Fruit fly (Drosophila melanogaster) whole organism, embryonic: ENCODE data around the gene Pgd.

Experiments used
- Atf3 ChIP-seq: fragments of 200-800 bp; sonication (Bioruptor generic); optimal IDR thresholded peaks from 3 replicates; lab custom pipeline; 2016; ENCODE audit warnings: missing biosample characterization, missing genetic modification characterization
- CG10321 ChIP-seq: fragments of 200-800 bp; sonication (Bioruptor generic); IDR thresholded peaks from 2 replicates; pipeline ENCODE4 v1.3.6; 2022; ENCODE audit warnings: missing biosample characterization, missing genetic modification characterization
- CG12299 ChIP-seq: fragments of 200-800 bp; sonication (Bioruptor generic); optimal IDR thresholded peaks from 2 replicates; lab custom pipeline; 2018; ENCODE audit warnings: missing biosample characterization, mild to moderate bottlenecking, missing genetic modification characterization
- CG12769 ChIP-seq: fragments of 200-800 bp; sonication (Bioruptor generic); optimal IDR thresholded peaks from 2 replicates; lab custom pipeline; 2019; ENCODE audit warnings: missing biosample characterization, mild to moderate bottlenecking, missing genetic modification characterization, moderate library complexity
- CG13287 ChIP-seq: fragments of 200-800 bp; sonication (Bioruptor generic); IDR thresholded peaks from 2 replicates; pipeline ENCODE4 v1.3.6; 2022; ENCODE audit warnings: missing biosample characterization, missing genetic modification characterization; ENCODE audit not compliant: partially characterized antibody
- CG1603 ChIP-seq: fragments of 200-800 bp; sonication (Bioruptor generic); optimal IDR thresholded peaks from 2 replicates; lab custom pipeline; 2019; ENCODE audit warnings: missing biosample characterization, mild to moderate bottlenecking, missing genetic modification characterization, moderate library complexity
- CG16815 ChIP-seq: fragments of 200-800 bp; sonication (Bioruptor generic); optimal IDR thresholded peaks from 3 replicates; lab custom pipeline; 2017; ENCODE audit warnings: missing biosample characterization, mild to moderate bottlenecking, missing genetic modification characterization
- CG17359 ChIP-seq: fragments of 200-800 bp; sonication (Bioruptor generic); optimal IDR thresholded peaks from 3 replicates; lab custom pipeline; 2018; ENCODE audit warnings: missing biosample characterization, mild to moderate bottlenecking, missing genetic modification characterization, moderate library complexity
- CG2875 ChIP-seq: fragments of 200-800 bp; sonication (Bioruptor generic); optimal IDR thresholded peaks from 2 replicates; lab custom pipeline; 2017; ENCODE audit warnings: missing biosample characterization, mild to moderate bottlenecking, missing genetic modification characterization, missing genetic modification reagents
- CG30431 ChIP-seq: fragments of 200-800 bp; sonication (Bioruptor generic); optimal IDR thresholded peaks from 2 replicates; lab custom pipeline; 2017; ENCODE audit warnings: missing biosample characterization, missing genetic modification characterization
- CG3163 ChIP-seq: fragments of 200-800 bp; sonication (Bioruptor generic); optimal IDR thresholded peaks from 3 replicates; lab custom pipeline; 2016; ENCODE audit warnings: missing biosample characterization, missing genetic modification characterization
- CG3847 ChIP-seq: fragments of 200-800 bp; sonication (Bioruptor generic); IDR thresholded peaks from 2 replicates; pipeline ENCODE4 v1.3.6; 2022; ENCODE audit warnings: missing biosample characterization, missing genetic modification characterization
- CG4328 ChIP-seq: fragments of 200-800 bp; sonication (Bioruptor generic); optimal IDR thresholded peaks from 3 replicates; lab custom pipeline; 2017; ENCODE audit warnings: missing biosample characterization, missing genetic modification reagents, missing genetic modification characterization
- CG6254 ChIP-seq: fragments of 200-800 bp; sonication (Bioruptor generic); optimal IDR thresholded peaks from 3 replicates; lab custom pipeline; 2017; ENCODE audit warnings: mild to moderate bottlenecking, missing biosample characterization, missing genetic modification reagents, missing genetic modification characterization
- CG7963 ChIP-seq: fragments of 200-800 bp; sonication (Bioruptor generic); IDR thresholded peaks from 3 replicates; pipeline ENCODE4 v1.3.6; 2022; ENCODE audit warnings: missing biosample characterization, missing genetic modification characterization; ENCODE audit not compliant: partially characterized antibody
- CG9797 ChIP-seq: fragments of 200-800 bp; sonication (Bioruptor generic); optimal IDR thresholded peaks from 3 replicates; lab custom pipeline; 2018; ENCODE audit warnings: missing biosample characterization, mild to moderate bottlenecking, missing genetic modification characterization
- E2f2 ChIP-seq: fragments of 200-800 bp; sonication (Bioruptor generic); IDR thresholded peaks from 2 replicates; pipeline ENCODE4 v1.3.6; 2022; ENCODE audit warnings: missing biosample characterization, missing genetic modification characterization
- Fer1 ChIP-seq: fragments of 200-800 bp; sonication (Bioruptor generic); optimal IDR thresholded peaks from 2 replicates; lab custom pipeline; 2017; ENCODE audit warnings: missing biosample characterization, mild to moderate bottlenecking, missing genetic modification characterization
- Fer2 ChIP-seq: fragments of 200-800 bp; sonication (Bioruptor generic); optimal IDR thresholded peaks from 2 replicates; lab custom pipeline; 2018; ENCODE audit warnings: missing biosample characterization, mild to moderate bottlenecking, missing genetic modification characterization, moderate library complexity
- HLH3B ChIP-seq: fragments of 200-800 bp; sonication (Bioruptor generic); IDR thresholded peaks from 2 replicates; pipeline ENCODE4 v1.3.6; 2022; ENCODE audit warnings: missing biosample characterization, missing genetic modification characterization
- HmgZ ChIP-seq: fragments of 200-800 bp; sonication (Bioruptor generic); optimal IDR thresholded peaks from 2 replicates; lab custom pipeline; 2018; ENCODE audit warnings: missing biosample characterization, mild to moderate bottlenecking, missing genetic modification characterization
- Hr51 ChIP-seq, 2 experiments: fragments of 200-800 bp; sonication (Bioruptor generic); optimal IDR thresholded peaks; 2 replicates in 1 of 2; 3 replicates in 1 of 2; lab custom pipeline; 2016 to 2018; ENCODE audit warnings: missing biosample characterization in 2 of 2, missing genetic modification characterization in 2 of 2, mild to moderate bottlenecking in 1 of 2, moderate library complexity in 1 of 2
- Lhr ChIP-seq: fragments of 200-800 bp; sonication (Bioruptor generic); optimal IDR thresholded peaks from 3 replicates; lab custom pipeline; 2017; ENCODE audit warnings: mild to moderate bottlenecking, missing biosample characterization, missing genetic modification reagents, missing genetic modification characterization
- NC2α ChIP-seq: fragments of 200-800 bp; sonication (Bioruptor generic); optimal IDR thresholded peaks from 2 replicates; lab custom pipeline; 2016; ENCODE audit warnings: missing biosample characterization, missing genetic modification characterization
- Nf-YC ChIP-seq: fragments of 200-800 bp; optimal IDR thresholded peaks from 3 replicates; lab custom pipeline; 2019; ENCODE audit warnings: missing biosample characterization, mild to moderate bottlenecking, missing genetic modification characterization, moderate library complexity
- Opbp ChIP-seq: fragments of 200-800 bp; sonication (Bioruptor generic); IDR thresholded peaks from 3 replicates; pipeline ENCODE4 v1.3.6; 2022; ENCODE audit warnings: missing biosample characterization, missing genetic modification characterization; ENCODE audit not compliant: partially characterized antibody
- Ptx1 ChIP-seq: fragments of 200-800 bp; sonication (Bioruptor generic); IDR thresholded peaks from 2 replicates; pipeline ENCODE4 v1.3.6; 2022; ENCODE audit warnings: missing biosample characterization, missing genetic modification characterization
- Rx ChIP-seq: fragments of 200-800 bp; sonication (Bioruptor generic); IDR thresholded peaks from 2 replicates; pipeline ENCODE4 v1.3.6; 2022; ENCODE audit warnings: missing biosample characterization, missing genetic modification characterization
- Sox102F ChIP-seq: fragments of 200-800 bp; sonication (Bioruptor generic); optimal IDR thresholded peaks from 2 replicates; lab custom pipeline; 2018; ENCODE audit warnings: missing biosample characterization, mild to moderate bottlenecking, missing genetic modification characterization, moderate library complexity
- al ChIP-seq: fragments of 200-800 bp; sonication (Bioruptor generic); IDR thresholded peaks from 2 replicates; pipeline ENCODE4 v1.3.6; 2022; ENCODE audit warnings: missing biosample characterization, missing genetic modification characterization
- chinmo ChIP-seq: fragments of 200-800 bp; sonication (Bioruptor generic); IDR thresholded peaks from 4 replicates; pipeline ENCODE4 v1.3.6; 2022; ENCODE audit warnings: missing biosample characterization, missing genetic modification characterization; ENCODE audit not compliant: partially characterized antibody
- chn ChIP-seq: fragments of 200-800 bp; sonication (Bioruptor generic); optimal IDR thresholded peaks from 2 replicates; lab custom pipeline; 2016; ENCODE audit warnings: missing biosample characterization, missing genetic modification characterization
- danr ChIP-seq: fragments of 200-800 bp; sonication (Bioruptor generic); IDR thresholded peaks from 2 replicates; pipeline ENCODE4 v1.3.6; 2022; ENCODE audit warnings: missing biosample characterization, missing genetic modification characterization
- ewg ChIP-seq: fragments of 200-800 bp; sonication (Bioruptor generic); optimal IDR thresholded peaks from 3 replicates; lab custom pipeline; 2017; ENCODE audit warnings: mild to moderate bottlenecking, missing biosample characterization, missing genetic modification reagents, missing genetic modification characterization
- ftz-f1 ChIP-seq: fragments of 200-800 bp; sonication (Bioruptor generic); optimal IDR thresholded peaks from 2 replicates; lab custom pipeline; 2016; ENCODE audit warnings: missing biosample characterization, missing genetic modification characterization
- gfzf ChIP-seq: fragments of 200-800 bp; sonication (Bioruptor generic); optimal IDR thresholded peaks from 2 replicates; lab custom pipeline; 2016; ENCODE audit warnings: missing biosample characterization, mild to moderate bottlenecking, missing genetic modification characterization, moderate library complexity
- her ChIP-seq: fragments of 200-800 bp; sonication (Bioruptor generic); optimal IDR thresholded peaks from 2 replicates; lab custom pipeline; 2016; ENCODE audit warnings: missing biosample characterization, missing genetic modification characterization
- maf-S ChIP-seq: fragments of 200-800 bp; sonication (Bioruptor generic); optimal IDR thresholded peaks from 2 replicates; lab custom pipeline; 2016; ENCODE audit warnings: missing biosample characterization, missing genetic modification characterization
- mam ChIP-seq: fragments of 200-800 bp; sonication (Bioruptor generic); optimal IDR thresholded peaks from 3 replicates; lab custom pipeline; 2016; ENCODE audit warnings: missing biosample characterization, missing genetic modification characterization
- mirr ChIP-seq: fragments of 200-800 bp; sonication (Bioruptor generic); optimal IDR thresholded peaks from 3 replicates; lab custom pipeline; 2018; ENCODE audit warnings: missing biosample characterization, mild to moderate bottlenecking, missing genetic modification characterization
- oc ChIP-seq: fragments of 200-800 bp; sonication (Bioruptor generic); optimal IDR thresholded peaks from 2 replicates; lab custom pipeline; 2018; ENCODE audit warnings: missing biosample characterization, mild to moderate bottlenecking, missing genetic modification characterization, moderate library complexity
- scrt ChIP-seq: fragments of 200-800 bp; sonication (Bioruptor generic); optimal IDR thresholded peaks from 2 replicates; lab custom pipeline; 2018; ENCODE audit warnings: missing biosample characterization, mild to moderate bottlenecking, missing genetic modification characterization, moderate library complexity
- sd ChIP-seq: fragments of 200-800 bp; sonication (Bioruptor generic); optimal IDR thresholded peaks from 3 replicates; lab custom pipeline; 2018; ENCODE audit warnings: missing biosample characterization, mild to moderate bottlenecking, missing genetic modification characterization, moderate library complexity
- sens ChIP-seq: fragments of 200-800 bp; sonication (Bioruptor generic); peaks from one replicate; lab custom pipeline; 2016; ENCODE audit warnings: missing biosample characterization, missing genetic modification characterization
- sim ChIP-seq: fragments of 200-800 bp; sonication (Bioruptor generic); IDR thresholded peaks from 2 replicates; pipeline ENCODE4 v1.3.6; 2022; ENCODE audit warnings: missing biosample characterization, missing genetic modification characterization
- sr ChIP-seq: fragments of 200-800 bp; sonication (Bioruptor generic); IDR thresholded peaks from 3 replicates; pipeline ENCODE4 v1.3.6; 2022; ENCODE audit warnings: missing biosample characterization, missing genetic modification characterization
- twi ChIP-seq: fragments of 200-800 bp; optimal IDR thresholded peaks from 2 replicates; lab custom pipeline; 2019; ENCODE audit warnings: missing biosample characterization, mild to moderate bottlenecking, missing genetic modification characterization, moderate library complexity
- usp ChIP-seq: fragments of >200 bp; optimal IDR thresholded peaks from 2 replicates; lab custom pipeline; 2017; ENCODE audit warnings: missing biosample characterization, missing genetic modification characterization
- zen ChIP-seq: fragments of 200-800 bp; sonication (Bioruptor generic); optimal IDR thresholded peaks from 3 replicates; lab custom pipeline; 2018; ENCODE audit warnings: missing biosample characterization, mild to moderate bottlenecking, missing genetic modification characterization, moderate library complexity

Pgd gene

dm6 chrX:2137587-2138341 is 7.2 kb upstream of the Pgd start (continued):
- TF ChIP-seq chn (peak; percentile 96), usp (GFP tag; lab: Kevin White, UChicago) (no peak), CG12299 (tag; lab: Kevin White, UChicago) (peak; percentile 99), mirr (peak; percentile 97), CG17359 (tag; lab: Kevin White, UChicago) (peak; percentile 99), maf-S (GFP tag; lab: Kevin White, UChicago) (peak; percentile 95), Fer1 (GFP tag; lab: Kevin White, UChicago) (peak; percentile 100), CG3163 (GFP tag; lab: Kevin White, UChicago) (peak; percentile 35), oc (peak; percentile 99), gfzf (no peak), mam (GFP tag; lab: Kevin White, UChicago) (peak; percentile 94), CG3847 (GFP tag; lab: Robert Waterston, UW) (peak; percentile 99), CG16815 (GFP tag; lab: Kevin White, UChicago) (peak; percentile 99), sens (peak; percentile 99), CG1603 (tag; lab: Kevin White, UChicago) (peak; percentile 94), twi (peak; percentile 97), E2f2 (GFP tag; lab: Robert Waterston, UW) (peak; percentile 79), Lhr (GFP tag; lab: Kevin White, UChicago) (peak; percentile 96), al (GFP tag; lab: Robert Waterston, UW) (peak; percentile 99), danr (GFP tag; lab: Robert Waterston, UW) (peak; percentile 99), Fer2 (tag; lab: Kevin White, UChicago) (peak; percentile 99), CG2875 (peak; percentile 97), her (GFP tag; lab: Kevin White, UChicago) (peak; percentile 55), CG4328 (peak; percentile 99), CG30431 (GFP tag; lab: Kevin White, UChicago) (peak; percentile 98), CG6254 (GFP tag; lab: Kevin White, UChicago) (peak; percentile 97), CG9797 (GFP tag; lab: Kevin White, UChicago) (peak; percentile 17), CG13287 (GFP tag; lab: Robert Waterston, UW) (peak; percentile 70)

dm6 chrX:2138342-2138416 is 6.8 kb upstream of the Pgd start, which contains the start of gene ph-p:
TSS of gene ph-p (minus strand) at chrX:2138371.
- TF ChIP-seq chinmo (GFP tag; lab: Robert Waterston, UW) (0 out of 4 replicates have a peak, but pooled peaks have one; percentile 48), Ptx1 (no peak)

- TF ChIP-seq HmgZ (tag; lab: Kevin White, UChicago) (no peak), sd (tag; lab: Kevin White, UChicago) (peak; percentile 67), zen (tag; lab: Kevin White, UChicago) (peak; percentile 91), ftz-f1 (GFP tag; lab: Kevin White, UChicago) (peak; percentile 5), sens (peak; percentile 51), ewg (GFP tag; lab: Kevin White, UChicago) (peak; percentile 79), CG12769 (tag; lab: Kevin White, UChicago) (peak; percentile 8), CG10321 (GFP tag; lab: Robert Waterston, UW) (peak; percentile 51), scrt (GFP tag; lab: Kevin White, UChicago) (peak; percentile 75), Opbp (GFP tag; lab: Robert Waterston, UW) (0 out of 3 replicates have a peak, but pooled peaks have one; percentile 27), HLH3B (no peak), sr (GFP tag; lab: Robert Waterston, UW) (no peak), CG7963 (GFP tag; lab: Robert Waterston, UW) (no peak), Nf-YC (peak; percentile 80), Atf3 (GFP tag; lab: Kevin White, UChicago) (no peak), Rx (GFP tag; lab: Robert Waterston, UW) (no peak), Sox102F (GFP tag; lab: Kevin White, UChicago) (no peak), NC2α (GFP tag; lab: Kevin White, UChicago) (no peak), Hr51 (GFP tag; optimal IDR thresholded peaks at IDR 0.05; lab: Kevin White, UChicago) (peak in 1 of 2 experiments; percentile 22), sim (no peak)
Measured at dm6 chrX:2138417-2138816, 6.5 kb upstream of the Pgd start.
